Worm (Caenorhabditis elegans): ENCODE measurements around the gene pals-27.

DNA sequence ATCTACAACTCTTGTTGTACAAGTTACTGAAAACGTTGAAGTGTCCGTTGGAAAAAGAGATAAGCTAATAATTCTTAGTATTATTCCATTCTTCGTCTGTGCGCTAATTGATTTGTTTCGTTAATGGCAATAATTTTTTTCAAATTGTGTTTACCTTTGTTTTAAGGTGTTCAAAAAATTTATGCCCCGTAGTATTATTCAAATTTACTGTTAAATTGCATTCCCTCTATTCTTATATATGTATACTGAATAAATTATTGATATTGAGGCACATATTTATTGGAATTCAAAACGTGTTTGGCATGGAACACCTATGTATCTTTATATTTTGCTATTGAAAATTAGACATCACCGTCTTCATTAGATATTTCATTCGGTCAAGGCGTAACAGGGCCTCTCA, 6.6 kb upstream of the pals-27 start, which contains the start of gene pals-26:
- TF ChIP-seq unc-62 (GFP tag; optimal IDR thresholded peaks at IDR 0.05) (no peak), nhr-90 (tag; optimal IDR thresholded peaks at IDR 0.05) (no peak), pbrm-1 (GFP tag; IDR thresholded peaks at IDR 0.05) (no peak), F57C9.4 (tag; optimal IDR thresholded peaks at IDR 0.05) (no peak), zfh-2 (GFP tag; conservative IDR thresholded peaks at IDR 0.05) (no peak), K12H6.12 (tag; optimal IDR thresholded peaks at IDR 0.05) (no peak), efl-1 (GFP tag; optimal IDR thresholded peaks at IDR 0.05) (no peak), nfya-1 (tag; optimal IDR thresholded peaks at IDR 0.05; ENCODE audit: borderline replicate concordance, insufficient read depth) (no peak), aptf-3 (GFP tag; IDR thresholded peaks at IDR 0.05) (no peak), dpl-1 (GFP tag; optimal IDR thresholded peaks at IDR 0.05) (no peak), F52B5.7 (tag; optimal IDR thresholded peaks at IDR 0.05) (no peak)

Measured in whole organism, young adult.